Fruit fly (Drosophila melanogaster): Measurements from ENCODE around the gene CG6511.

DNA sequence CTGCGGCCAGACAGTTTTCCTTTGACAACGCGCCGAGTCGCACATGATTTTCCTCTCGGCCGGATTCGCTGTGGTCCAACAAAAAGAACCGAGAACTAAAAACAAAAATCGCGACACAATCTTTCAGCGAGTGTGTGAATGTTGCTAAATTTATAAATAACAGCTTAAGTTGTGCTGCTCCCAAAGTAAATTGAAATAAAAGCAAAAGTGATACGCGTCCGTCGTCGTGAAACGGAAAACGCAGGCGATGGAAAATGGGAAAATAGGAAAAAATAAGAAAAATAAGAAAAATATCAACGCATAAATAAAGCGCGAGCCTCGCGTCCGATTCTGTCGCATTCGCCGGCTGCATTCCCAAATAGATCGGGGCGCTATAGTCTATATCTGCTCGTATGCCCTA lies 32.5 kb downstream of the CG6511 start, which contains the start of gene Fhos:
- TF ChIP-seq CG12768 (GFP tag; optimal IDR thresholded peaks at IDR 0.05), result no peak
- no peak for TF ChIP-seq cnc (optimal IDR thresholded peaks at IDR 0.05)
- no peak for TF ChIP-seq kay (GFP tag; ENCODE audit: borderline replicate concordance)
